Fruit fly (Drosophila melanogaster): ENCODE measurements around the gene Ube4A.

The Ube4A gene

DNA sequence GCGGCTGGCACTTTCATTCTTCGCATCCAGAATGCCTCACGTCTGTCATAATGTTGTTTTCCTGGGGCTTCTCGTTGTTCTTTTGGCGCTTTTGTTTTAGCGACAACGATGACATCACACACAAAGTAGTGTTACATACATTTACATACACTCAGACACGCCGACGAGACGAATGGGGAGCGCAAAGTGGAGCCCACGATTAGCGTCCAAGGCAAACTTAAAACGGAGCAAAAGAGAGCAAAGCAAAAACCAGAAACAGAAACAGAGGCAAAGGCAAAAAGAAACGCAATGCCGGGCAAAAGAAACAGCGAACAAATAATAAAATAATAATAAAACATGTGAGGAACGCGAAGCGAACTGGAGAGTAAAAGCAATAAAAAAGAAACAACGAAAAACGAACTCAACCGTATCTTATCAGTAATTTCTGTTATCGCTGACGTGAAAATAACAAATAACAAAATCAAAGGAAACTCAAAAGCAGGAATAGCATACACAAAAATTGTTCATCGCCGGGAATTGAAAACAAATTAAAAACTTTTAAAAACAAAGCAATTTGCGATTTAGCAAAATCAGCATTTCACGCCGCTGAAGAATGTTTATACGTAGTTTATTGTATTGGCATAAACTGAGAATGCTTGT, 13.8 kb upstream of the Ube4A start (continued):
- no peak for TF ChIP-seq fd85E (GFP tag; optimal IDR thresholded peaks at IDR 0.05)
- TF ChIP-seq Met (GFP tag; optimal IDR thresholded peaks at IDR 0.05), result peak; percentile 17
- TF ChIP-seq Sox14 (GFP tag; optimal IDR thresholded peaks at IDR 0.05), result no peak
- no peak for TF ChIP-seq CG1621 (tag; optimal IDR thresholded peaks at IDR 0.05)
- no peak for TF ChIP-seq CG6808 (GFP tag; optimal IDR thresholded peaks at IDR 0.05)

DNA sequence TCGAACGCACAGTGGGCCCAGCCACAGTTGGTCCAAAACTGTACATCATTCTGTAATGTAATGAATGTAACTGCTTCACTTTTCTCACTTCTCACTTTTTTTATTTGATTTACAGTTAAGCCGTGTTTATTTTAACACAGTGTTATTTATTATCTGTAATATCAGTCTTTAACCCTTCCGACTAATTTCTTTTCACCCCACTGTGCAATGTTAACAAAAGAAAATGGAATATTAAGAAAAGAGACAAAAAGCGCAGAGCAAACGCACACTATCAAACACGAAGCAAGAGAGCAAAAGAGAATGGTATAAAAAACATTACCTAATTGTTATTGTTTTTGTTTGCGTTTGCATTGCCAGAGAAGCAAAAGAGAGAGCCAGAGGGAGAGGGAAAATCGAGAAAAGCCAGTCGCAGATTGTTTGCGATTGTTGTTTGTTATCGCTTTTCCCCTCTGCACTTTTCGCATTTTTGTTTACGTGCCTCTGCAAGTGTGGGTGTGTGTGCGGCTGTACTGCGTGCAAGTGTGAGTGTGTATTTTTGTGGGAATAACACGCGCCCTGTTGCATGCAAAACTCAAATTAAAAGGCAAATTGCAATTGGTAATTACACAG, 11.1 kb upstream of the Ube4A start:
- TF ChIP-seq Eip75B (GFP tag; optimal IDR thresholded peaks at IDR 0.05) (peak; percentile 95), Hr4 (GFP tag; optimal IDR thresholded peaks at IDR 0.05) (peak; percentile 99), CG15336 (GFP tag; IDR thresholded peaks at IDR 0.05) (peak; percentile 98), eg (GFP tag; IDR thresholded peaks at IDR 0.05) (peak; percentile 99), CG7368 (GFP tag; optimal IDR thresholded peaks at IDR 0.05) (peak; percentile 93), CG16779 (tag; optimal IDR thresholded peaks at IDR 0.05) (peak; percentile 90), fd85E (GFP tag; optimal IDR thresholded peaks at IDR 0.05) (peak; percentile 93), CG3032 (tag; optimal IDR thresholded peaks at IDR 0.05) (peak; percentile 84), Gug (GFP tag; IDR thresholded peaks at IDR 0.05) (peak; percentile 94), CG8119 (GFP tag; IDR thresholded peaks at IDR 0.05) (peak; percentile 98), ss (GFP tag; optimal IDR thresholded peaks at IDR 0.05) (peak; percentile 60 to 86), Ets96B (tag; optimal IDR thresholded peaks at IDR 0.05) (peak; percentile 89), Eip93F (GFP tag; optimal IDR thresholded peaks at IDR 0.05) (peak; percentile 56), spab (GFP tag; optimal IDR thresholded peaks at IDR 0.05) (peak; percentile 86), dac (GFP tag; optimal IDR thresholded peaks at IDR 0.05) (peak; percentile 97), Hr39 (GFP tag; optimal IDR thresholded peaks at IDR 0.05) (peak; percentile 97), CG34406 (GFP tag; optimal IDR thresholded peaks at IDR 0.05) (peak; percentile 94), fkh (GFP tag; optimal IDR thresholded peaks at IDR 0.05) (peak; percentile 94), CG6163 (GFP tag; IDR thresholded peaks at IDR 0.05) (peak; percentile 96), CG6808 (GFP tag; optimal IDR thresholded peaks at IDR 0.05) (peak; percentile 83), net (GFP tag; optimal IDR thresholded peaks at IDR 0.05) (peak; percentile 98), CG11294 (GFP tag; IDR thresholded peaks at IDR 0.05) (peak; percentile 96), CG1621 (tag; optimal IDR thresholded peaks at IDR 0.05) (peak; percentile 90), Hr38 (GFP tag; optimal IDR thresholded peaks at IDR 0.05) (peak; percentile 89), Eip78C (GFP tag) (peak; percentile 98), CG10631 (GFP tag; optimal IDR thresholded peaks at IDR 0.05) (peak; percentile 91), topi (GFP tag; optimal IDR thresholded peaks at IDR 0.05) (peak; percentile 95), Ets21C (GFP tag; optimal IDR thresholded peaks at IDR 0.05) (peak; percentile 92), Sox102F (GFP tag; optimal IDR thresholded peaks at IDR 0.05) (peak; percentile 97), Blimp-1 (GFP tag; optimal IDR thresholded peaks at IDR 0.05) (peak; percentile 77), CG8319 (GFP tag; optimal IDR thresholded peaks at IDR 0.05) (peak; percentile 84), CG4318 (GFP tag; optimal IDR thresholded peaks at IDR 0.05) (peak; percentile 96), vri (GFP tag; optimal IDR thresholded peaks at IDR 0.05) (peak; percentile 98), Sox15 (GFP tag; optimal IDR thresholded peaks at IDR 0.05) (peak; percentile 86), CG6276 (GFP tag; optimal IDR thresholded peaks at IDR 0.05) (peak; percentile 99), Met (GFP tag; optimal IDR thresholded peaks at IDR 0.05) (peak; percentile 95), pdm3 (GFP tag; optimal IDR thresholded peaks at IDR 0.05) (peak; percentile 97), dsx (GFP tag; optimal IDR thresholded peaks at IDR 0.05; ENCODE audit: poor library complexity, severe bottlenecking) (peak; percentile 75), svp (GFP tag) (peak; percentile 98), CG10669 (GFP tag; optimal IDR thresholded peaks at IDR 0.05) (peak; percentile 89), CG6792 (GFP tag; optimal IDR thresholded peaks at IDR 0.05) (peak; percentile 91), CG31627 (GFP tag; optimal IDR thresholded peaks at IDR 0.05) (peak; percentile 96), acj6 (GFP tag; optimal IDR thresholded peaks at IDR 0.05) (peak; percentile 92), Sox14 (GFP tag; optimal IDR thresholded peaks at IDR 0.05) (peak; percentile 97), fd59A (GFP tag; optimal IDR thresholded peaks at IDR 0.05) (peak; percentile 73), CG9139 (GFP tag; optimal IDR thresholded peaks at IDR 0.05) (peak; percentile 80), CG11762 (GFP tag; optimal IDR thresholded peaks at IDR 0.05; ENCODE audit: insufficient read depth) (peak; percentile 91)

All from whole organism, prepupa.